Fruit fly (Drosophila melanogaster): Measurements from ENCODE around the gene CG4161.

- TF ChIP-seq h (optimal IDR thresholded peaks at IDR 0.05) (no peak), psq (optimal IDR thresholded peaks at IDR 0.05) (no peak), insv (optimal IDR thresholded peaks at IDR 0.05) (no peak), Sin3A (optimal IDR thresholded peaks at IDR 0.05) (no peak), ttk (optimal IDR thresholded peaks at IDR 0.05) (no peak)
Measured at dm6 chr2L:15474402-15474801, 41.3 kb downstream of the CG4161 start.
